Fruit fly (Drosophila melanogaster) whole organism, embryonic: ENCODE measurements around the gene Rpn10.

Experiments
- Bgb ChIP-seq: fragments of 200-800 bp; sonication (Bioruptor generic); IDR thresholded peaks from 2 replicates; pipeline ENCODE4 v1.3.6; 2022; ENCODE audit warnings: missing biosample characterization, missing genetic modification characterization; ENCODE audit not compliant: partially characterized antibody
- CG10959 ChIP-seq: fragments of 200-800 bp; sonication (Bioruptor generic); IDR thresholded peaks from 2 replicates; pipeline ENCODE4 v1.3.6; 2022; ENCODE audit warnings: missing biosample characterization, missing genetic modification characterization
- CG12942 ChIP-seq: fragments of 200-800 bp; sonication (Bioruptor generic); optimal IDR thresholded peaks from 3 replicates; lab custom pipeline; 2016; ENCODE audit warnings: missing biosample characterization, missing genetic modification characterization
- CG15011 ChIP-seq: fragments of 200-800 bp; sonication (Bioruptor generic); optimal IDR thresholded peaks from 3 replicates; lab custom pipeline; 2018; ENCODE audit warnings: missing biosample characterization, mild to moderate bottlenecking, missing genetic modification characterization
- CG1602 ChIP-seq: fragments of 200-800 bp; sonication (Bioruptor generic); optimal IDR thresholded peaks from 3 replicates; lab custom pipeline; 2016; ENCODE audit warnings: missing biosample characterization, missing genetic modification characterization
- CG18476 ChIP-seq: fragments of 200-800 bp; sonication (Bioruptor generic); optimal IDR thresholded peaks from 2 replicates; lab custom pipeline; 2016; ENCODE audit warnings: missing biosample characterization, mild to moderate bottlenecking, missing genetic modification characterization
- CG4730 ChIP-seq: fragments of 200-800 bp; sonication (Bioruptor generic); IDR thresholded peaks from 2 replicates; pipeline ENCODE4 v1.3.6; 2022; ENCODE audit warnings: missing biosample characterization, missing genetic modification characterization
- CG6272 ChIP-seq: fragments of 200-800 bp; sonication (Bioruptor generic); IDR thresholded peaks from 2 replicates; pipeline ENCODE4 v1.3.6; 2022; ENCODE audit warnings: missing biosample characterization, missing genetic modification characterization
- CG6683 ChIP-seq: fragments of 200-800 bp; sonication (Bioruptor generic); optimal IDR thresholded peaks from 2 replicates; lab custom pipeline; 2017; ENCODE audit warnings: missing biosample characterization, mild to moderate bottlenecking, missing genetic modification characterization, missing genetic modification reagents
- CG6813 ChIP-seq: fragments of 200-800 bp; sonication (Bioruptor generic); optimal IDR thresholded peaks from 2 replicates; lab custom pipeline; 2017; ENCODE audit warnings: missing biosample characterization, missing genetic modification characterization, mild to moderate bottlenecking, moderate library complexity, missing genetic modification reagents
- CG7556 ChIP-seq: fragments of 200-800 bp; sonication (Bioruptor generic); optimal IDR thresholded peaks from 2 replicates; lab custom pipeline; 2017; ENCODE audit warnings: missing biosample characterization, mild to moderate bottlenecking, missing genetic modification characterization
- CG7839 ChIP-seq: fragments of 200-800 bp; sonication (Bioruptor generic); optimal IDR thresholded peaks from 3 replicates; lab custom pipeline; 2018; ENCODE audit warnings: missing biosample characterization, mild to moderate bottlenecking, missing genetic modification characterization, moderate library complexity
- CG7928 ChIP-seq: fragments of 200-800 bp; sonication (Bioruptor generic); optimal IDR thresholded peaks from 2 replicates; lab custom pipeline; 2017; ENCODE audit warnings: missing biosample characterization, mild to moderate bottlenecking, missing genetic modification characterization
- CG8089 ChIP-seq: fragments of 200-800 bp; sonication (Bioruptor generic); optimal IDR thresholded peaks from 3 replicates; lab custom pipeline; 2016; ENCODE audit warnings: missing biosample characterization, missing genetic modification characterization
- CG9932 ChIP-seq: fragments of 200-800 bp; sonication (Bioruptor generic); IDR thresholded peaks from 2 replicates; pipeline ENCODE4 v1.3.6; 2022; ENCODE audit warnings: missing biosample characterization, missing genetic modification characterization
- Dfd ChIP-seq, 2 experiments: fragments of >200 bp; optimal IDR thresholded peaks; 2 replicates each; lab custom pipeline; 2017; ENCODE audit warnings: missing biosample characterization in 2 of 2, missing genetic modification characterization in 2 of 2
- Dip2 ChIP-seq: fragments of 200-800 bp; sonication (Bioruptor generic); IDR thresholded peaks from 2 replicates; pipeline ENCODE4 v1.3.6; 2022; ENCODE audit warnings: missing biosample characterization, missing genetic modification characterization
- Dref ChIP-seq: fragments of 200-800 bp; sonication (Bioruptor generic); IDR thresholded peaks from 2 replicates; pipeline ENCODE4 v1.3.6; 2022; ENCODE audit warnings: missing biosample characterization, missing genetic modification characterization
- HmgZ ChIP-seq: fragments of 200-800 bp; sonication (Bioruptor generic); optimal IDR thresholded peaks from 2 replicates; lab custom pipeline; 2018; ENCODE audit warnings: missing biosample characterization, mild to moderate bottlenecking, missing genetic modification characterization
- Hmx ChIP-seq: fragments of 200-800 bp; sonication (Bioruptor generic); optimal IDR thresholded peaks from 2 replicates; lab custom pipeline; 2016; ENCODE audit warnings: missing biosample characterization, missing genetic modification characterization
- Hr78 ChIP-seq, 2 experiments: fragments of 200-800 bp in 1 of 2; fragments of >200 bp in 1 of 2; sonication (Bioruptor generic) in 1 of 2; optimal IDR thresholded peaks; 2 replicates each; lab custom pipeline; 2017 to 2019; ENCODE audit warnings: missing biosample characterization in 2 of 2, missing genetic modification characterization in 2 of 2, mild to moderate bottlenecking in 1 of 2, moderate library complexity in 1 of 2
- Lhr ChIP-seq: fragments of 200-800 bp; sonication (Bioruptor generic); optimal IDR thresholded peaks from 3 replicates; lab custom pipeline; 2017; ENCODE audit warnings: mild to moderate bottlenecking, missing biosample characterization, missing genetic modification reagents, missing genetic modification characterization
- NfI ChIP-seq: fragments of 200-800 bp; sonication (Bioruptor generic); optimal IDR thresholded peaks from 3 replicates; lab custom pipeline; 2018; ENCODE audit warnings: missing biosample characterization, mild to moderate bottlenecking, missing genetic modification characterization, moderate library complexity
- Ravus ChIP-seq: fragments of 200-800 bp; sonication (Bioruptor generic); IDR thresholded peaks from 2 replicates; pipeline ENCODE4 v1.3.6; 2022; ENCODE audit warnings: missing biosample characterization, missing genetic modification characterization
- Sry-β ChIP-seq: fragments of 200-800 bp; sonication (Bioruptor generic); optimal IDR thresholded peaks from 2 replicates; lab custom pipeline; 2018; ENCODE audit warnings: missing biosample characterization, mild to moderate bottlenecking, missing genetic modification characterization, moderate library complexity
- Stat92E ChIP-seq, 3 experiments: fragments of >200 bp in 2 of 3; fragments of 200-800 bp in 1 of 3; sonication (Bioruptor generic) in 1 of 3; optimal IDR thresholded peaks; 2 replicates each; lab custom pipeline; 2017 to 2019; ENCODE audit warnings: missing biosample characterization in 3 of 3, missing genetic modification characterization in 3 of 3, mild to moderate bottlenecking in 1 of 3, moderate library complexity in 1 of 3
- Usf ChIP-seq: fragments of 200-800 bp; sonication (Bioruptor generic); optimal IDR thresholded peaks from 2 replicates; lab custom pipeline; 2017; ENCODE audit warnings: missing genotype, missing biosample characterization, missing genetic modification characterization
- Vsx1 ChIP-seq: fragments of 200-800 bp; sonication (Bioruptor generic); optimal IDR thresholded peaks from 2 replicates; lab custom pipeline; 2017; ENCODE audit warnings: missing biosample characterization, mild to moderate bottlenecking, missing genetic modification characterization, missing genetic modification reagents
- aop ChIP-seq: fragments of 200-800 bp; sonication (Bioruptor generic); IDR thresholded peaks from 2 replicates; pipeline ENCODE4 v1.3.6; 2022; ENCODE audit warnings: missing biosample characterization, missing genetic modification characterization
- btn ChIP-seq: fragments of 200-800 bp; sonication (Bioruptor generic); optimal IDR thresholded peaks from 2 replicates; lab custom pipeline; 2016; ENCODE audit warnings: missing biosample characterization, missing genetic modification characterization
- cad ChIP-seq: fragments of >200 bp; optimal IDR thresholded peaks from 2 replicates; lab custom pipeline; 2017; ENCODE audit warnings: missing biosample characterization, missing genetic modification characterization
- cato ChIP-seq: fragments of 200-800 bp; sonication (Bioruptor generic); optimal IDR thresholded peaks from 2 replicates; lab custom pipeline; 2016; ENCODE audit warnings: missing biosample characterization, missing genetic modification characterization, borderline replicate concordance
- crc ChIP-seq: fragments of 200-800 bp; sonication (Bioruptor generic); optimal IDR thresholded peaks from 2 replicates; lab custom pipeline; 2016; ENCODE audit warnings: missing biosample characterization, missing genetic modification characterization
- emc ChIP-seq: fragments of 200-800 bp; sonication (Bioruptor generic); optimal IDR thresholded peaks from 2 replicates; lab custom pipeline; 2016; ENCODE audit warnings: missing biosample characterization, missing genetic modification characterization
- grau ChIP-seq: fragments of 200-800 bp; optimal IDR thresholded peaks from 3 replicates; lab custom pipeline; 2019; ENCODE audit warnings: missing biosample characterization, mild to moderate bottlenecking, missing genetic modification characterization, moderate library complexity
- jigr1 ChIP-seq: fragments of 200-800 bp; sonication (Bioruptor generic); IDR thresholded peaks from 3 replicates; pipeline ENCODE4 v1.3.6; 2022; ENCODE audit warnings: missing biosample characterization, missing genetic modification characterization
- ken ChIP-seq: fragments of 200-800 bp; sonication (Bioruptor generic); IDR thresholded peaks from 3 replicates; pipeline ENCODE4 v1.3.6; 2022; ENCODE audit warnings: missing biosample characterization, missing genetic modification characterization
- p53 ChIP-seq: fragments of 200-800 bp; sonication (Bioruptor generic); optimal IDR thresholded peaks from 2 replicates; lab custom pipeline; 2016; ENCODE audit warnings: missing biosample characterization, missing genetic modification characterization
- pho ChIP-seq: fragments of 200-800 bp; sonication (Bioruptor generic); optimal IDR thresholded peaks from 2 replicates; lab custom pipeline; 2016; ENCODE audit warnings: missing biosample characterization, missing genetic modification characterization
- pita ChIP-seq: fragments of 200-800 bp; sonication (Bioruptor generic); optimal IDR thresholded peaks from 2 replicates; lab custom pipeline; 2017; ENCODE audit warnings: missing biosample characterization, mild to moderate bottlenecking, missing genetic modification characterization
- prd ChIP-seq, 3 experiments: fragments of >200 bp in 2 of 3; fragments of 200-800 bp in 1 of 3; sonication (Bioruptor generic) in 1 of 3; optimal IDR thresholded peaks in 2 of 3; IDR thresholded peaks in 1 of 3; 2 replicates in 2 of 3; 3 replicates in 1 of 3; pipeline versions ENCODE4 v1.3.6 to Lab custom; 2017 to 2022; ENCODE audit warnings: missing biosample characterization in 1 of 3, missing genetic modification characterization in 1 of 3
- pum ChIP-seq: fragments of 200-800 bp; sonication (Bioruptor generic); optimal IDR thresholded peaks from 2 replicates; lab custom pipeline; 2016; ENCODE audit warnings: missing biosample characterization, missing genetic modification characterization
- rib ChIP-seq: fragments of 200-800 bp; sonication (Bioruptor generic); IDR thresholded peaks from 2 replicates; pipeline ENCODE4 v1.3.6; 2022; ENCODE audit warnings: missing biosample characterization, missing genetic modification characterization
- schlank ChIP-seq: fragments of 200-800 bp; sonication (Bioruptor generic); optimal IDR thresholded peaks from 2 replicates; lab custom pipeline; 2018; ENCODE audit warnings: missing biosample characterization, mild to moderate bottlenecking, missing genetic modification characterization
- sens-2 ChIP-seq: fragments of 200-800 bp; sonication (Bioruptor generic); IDR thresholded peaks from 2 replicates; pipeline ENCODE4 v1.3.6; 2022; ENCODE audit warnings: missing biosample characterization, missing genetic modification characterization
- tap ChIP-seq: fragments of 200-800 bp; optimal IDR thresholded peaks from 3 replicates; lab custom pipeline; 2019; ENCODE audit warnings: missing biosample characterization, mild to moderate bottlenecking, missing genetic modification characterization, moderate library complexity
- wor ChIP-seq: fragments of 200-800 bp; sonication (Bioruptor generic); IDR thresholded peaks from 2 replicates; pipeline ENCODE4 v1.3.6; 2022; ENCODE audit warnings: missing biosample characterization, missing genetic modification characterization

Rpn10 gene

DNA sequence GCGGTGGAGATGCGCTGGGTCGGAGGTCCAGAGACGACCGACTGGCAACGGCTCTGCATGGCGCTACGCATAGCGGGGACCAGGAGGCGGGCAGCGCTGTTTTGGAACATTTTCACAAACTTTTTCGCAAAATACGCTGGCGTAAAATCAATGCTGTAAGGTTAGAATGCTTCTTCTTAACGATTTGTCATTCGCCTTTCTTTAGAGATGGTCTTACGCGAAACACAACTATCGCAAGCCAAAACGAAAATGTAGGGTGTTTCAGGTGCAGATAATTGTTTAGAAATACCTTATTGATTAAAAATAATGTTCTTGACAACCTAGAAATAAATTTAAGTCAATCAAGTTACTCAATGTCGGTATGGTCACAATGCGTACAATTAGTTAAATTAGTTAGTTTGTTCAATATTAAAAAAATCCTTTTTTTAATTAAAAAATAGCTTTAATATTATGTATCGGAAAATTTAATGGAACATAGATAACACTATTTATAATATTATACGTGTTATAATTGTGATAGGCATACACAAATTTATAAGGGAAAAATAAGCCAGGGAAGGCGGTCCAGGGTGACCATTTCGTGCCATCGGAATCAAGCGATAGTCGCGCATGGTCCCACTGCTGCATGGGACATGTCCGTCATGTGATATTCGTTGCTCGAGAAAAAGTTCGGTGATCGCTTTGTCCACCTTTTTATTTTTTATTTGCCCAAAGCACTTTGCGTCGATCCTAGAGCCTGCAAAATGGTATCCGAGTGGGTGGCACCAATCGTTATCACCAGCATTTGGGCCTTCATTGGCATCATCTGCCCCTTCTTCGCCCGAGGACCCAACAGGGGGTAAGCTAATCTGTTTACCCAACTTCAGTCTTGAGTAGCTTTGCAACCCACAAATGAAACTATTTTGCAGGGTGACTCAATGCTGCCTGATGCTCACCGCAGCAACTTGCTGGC lies 2.7 kb downstream of the Rpn10 start, which contains the start of the genes COX8 and VhaM9.7-b (continued):
- TF ChIP-seq Dref (GFP tag; lab: Robert Waterston, UW) (no peak; the same call in none of the 2 replicates), Sry-β (GFP tag; lab: Kevin White, UChicago) (no peak), CG9932 (GFP tag; lab: Robert Waterston, UW) (peak; percentile 88), Bgb (GFP tag; lab: Robert Waterston, UW) (peak; percentile 58), Dfd (GFP tag; optimal IDR thresholded peaks at IDR 0.05; lab: Kevin White, UChicago) (no peak), Ravus (GFP tag; lab: Robert Waterston, UW) (peak; percentile 1; the same call in 1 of the 2 replicates), pita (GFP tag; lab: Kevin White, UChicago) (no peak), Stat92E (GFP tag; optimal IDR thresholded peaks at IDR 0.05; lab: Kevin White, UChicago) (no peak), schlank (tag; lab: Kevin White, UChicago) (no peak), Lhr (peak; percentile 61), CG4730 (GFP tag; lab: Robert Waterston, UW) (0 out of 2 replicates have a peak, but pooled peaks have one; percentile 67), emc (peak; percentile 12), CG7839 (tag; lab: Kevin White, UChicago) (no peak), aop (peak; percentile 11; the same call in 1 of the 2 replicates), NfI (GFP tag; lab: Kevin White, UChicago) (peak; percentile 65), Hmx (GFP tag; lab: Kevin White, UChicago) (no peak), CG8089 (GFP tag; lab: Kevin White, UChicago) (peak; percentile 35), HmgZ (peak; percentile 63), jigr1 (GFP tag; lab: Robert Waterston, UW) (peak; percentile 34; the same call in 1 of the 3 replicates), grau (tag; lab: Kevin White, UChicago) (no peak), CG6683 (no peak), sens-2 (GFP tag; lab: Robert Waterston, UW) (no peak), pho (GFP tag; lab: Kevin White, UChicago) (peak; percentile 13), prd (optimal IDR thresholded peaks at IDR 0.05; lab: Kevin White, UChicago) (no peak), prd (GFP tag; IDR thresholded peaks at IDR 0.05; lab: Robert Waterston, UW) (peak; percentile 78; the same call in 2 of the 3 replicates), cato (GFP tag; lab: Kevin White, UChicago) (no peak), CG1602 (GFP tag; lab: Kevin White, UChicago) (peak; percentile 65), CG10959 (GFP tag; lab: Robert Waterston, UW) (no peak; the same call in 1 of the 2 replicates), CG6813 (GFP tag; lab: Kevin White, UChicago) (no peak), CG15011 (GFP tag; lab: Kevin White, UChicago) (no peak), pum (peak; percentile 62), crc (GFP tag; lab: Kevin White, UChicago) (no peak), CG6272 (no peak; the same call in 1 of the 2 replicates), btn (no peak), ken (GFP tag; lab: Robert Waterston, UW) (no peak; the same call in 2 of the 3 replicates), rib (GFP tag; lab: Robert Waterston, UW) (0 out of 2 replicates have a peak, but pooled peaks have one; percentile 10), p53 (GFP tag; lab: Kevin White, UChicago) (no peak), tap (tag; lab: Kevin White, UChicago) (no peak), CG18476 (GFP tag; lab: Kevin White, UChicago) (peak; percentile 14), CG7556 (GFP tag; lab: Kevin White, UChicago) (no peak), CG7928 (GFP tag; lab: Kevin White, UChicago) (peak; percentile 25), wor (GFP tag; lab: Robert Waterston, UW) (no peak), Vsx1 (no peak), cad (GFP tag; lab: Kevin White, UChicago) (no peak), CG12942 (GFP tag; lab: Kevin White, UChicago) (peak; percentile 34), Hr78 (GFP tag; optimal IDR thresholded peaks at IDR 0.05; lab: Kevin White, UChicago) (no peak), Usf (GFP tag; lab: Kevin White, UChicago) (peak; percentile 89), Dip2 (no peak)
